Worm (Caenorhabditis elegans) whole organism, young adult: ENCODE measurements around the gene gly-10.

Experiments
- B0019.2 ChIP-seq: fragments of 200-800 bp; sonication (Bioruptor generic); conservative IDR thresholded peaks from 2 replicates; pipeline ENCODE4 v1.3.6; 2022; ENCODE audit warnings: missing genetic modification reagents, missing genetic modification characterization, missing compliant biosample characterization
- C06A6.2 ChIP-seq: fragments of 200-800 bp; sonication (Bioruptor generic); conservative IDR thresholded peaks from 2 replicates; pipeline ENCODE4 v1.3.6; 2022; ENCODE audit warnings: missing genetic modification characterization, missing compliant biosample characterization
- F10E7.11 ChIP-seq: sonication (generic microtip); optimal IDR thresholded peaks from 2 replicates; lab custom pipeline; 2017; ENCODE audit warnings: mild to moderate bottlenecking, missing genetic modification characterization, moderate library complexity, missing compliant biosample characterization
- F22D6.2 ChIP-seq: sonication (generic microtip); optimal IDR thresholded peaks from 2 replicates; lab custom pipeline; 2016; ENCODE audit warnings: mild to moderate bottlenecking, missing genetic modification characterization, missing compliant biosample characterization
- F23B12.7 ChIP-seq: sonication (generic microtip); optimal IDR thresholded peaks from 2 replicates; lab custom pipeline; 2017; ENCODE audit warnings: missing genetic modification characterization, mild to moderate bottlenecking, missing compliant biosample characterization, antibody characterized with exemption, moderate library complexity; ENCODE audit not compliant: insufficient read depth
- F33H1.4 ChIP-seq: fragments of 200-800 bp; sonication (Bioruptor generic); IDR thresholded peaks from 2 replicates; pipeline ENCODE4 v1.3.6; 2022; ENCODE audit warnings: missing genetic modification reagents, missing genetic modification characterization, missing compliant biosample characterization
- F52B5.7 ChIP-seq: sonication (generic microtip); optimal IDR thresholded peaks from 2 replicates; lab custom pipeline; 2016; ENCODE audit warnings: mild to moderate bottlenecking, missing genetic modification characterization, missing compliant biosample characterization
- F55B11.4 ChIP-seq: sonication (generic microtip); optimal IDR thresholded peaks from 2 replicates; lab custom pipeline; 2016; ENCODE audit warnings: missing compliant biosample characterization, missing genetic modification characterization, borderline replicate concordance; ENCODE audit not compliant: insufficient read depth
- K11D2.4 ChIP-seq: fragments of 200-800 bp; sonication (Bioruptor generic); IDR thresholded peaks from 2 replicates; pipeline ENCODE4 v1.3.6; 2022; ENCODE audit warnings: missing genetic modification reagents, missing genetic modification characterization, missing compliant biosample characterization
- T07F8.4 ChIP-seq: sonication (generic microtip); optimal IDR thresholded peaks from 2 replicates; lab custom pipeline; 2016; ENCODE audit warnings: mild to moderate bottlenecking, missing genetic modification characterization, moderate library complexity, missing compliant biosample characterization
- akir-1 ChIP-seq: fragments of 200-800 bp; sonication (Bioruptor generic); optimal IDR thresholded peaks from 2 replicates; lab custom pipeline; 2018; ENCODE audit warnings: mild to moderate bottlenecking, missing genetic modification characterization, moderate library complexity, missing compliant biosample characterization
- attf-3 ChIP-seq: fragments of 200-800 bp; sonication (Bioruptor generic); conservative IDR thresholded peaks from 2 replicates; pipeline ENCODE4 v1.3.6; 2022; ENCODE audit warnings: missing genetic modification reagents, missing genetic modification characterization, missing compliant biosample characterization
- attf-5 ChIP-seq: fragments of 200-800 bp; sonication (Bioruptor generic); optimal IDR thresholded peaks from 2 replicates; lab custom pipeline; 2018; ENCODE audit warnings: mild to moderate bottlenecking, missing genetic modification characterization, missing compliant biosample characterization
- attf-6 ChIP-seq: fragments of 200-800 bp; sonication (Bioruptor generic); IDR thresholded peaks from 2 replicates; pipeline ENCODE4 v1.3.6; 2022; ENCODE audit warnings: missing genetic modification reagents, missing genetic modification characterization, missing compliant biosample characterization
- bed-2 ChIP-seq: fragments of 200-800 bp; sonication (Bioruptor generic); IDR thresholded peaks from 2 replicates; pipeline ENCODE4 v1.3.6; 2022; ENCODE audit warnings: missing genetic modification reagents, missing genetic modification characterization, missing compliant biosample characterization
- cebp-1 ChIP-seq, 2 experiments: fragments of 200-800 bp in 1 of 2; sonication (Bioruptor generic) in 1 of 2; sonication (generic microtip) in 1 of 2; IDR thresholded peaks in 1 of 2; optimal IDR thresholded peaks in 1 of 2; 2 replicates each; pipeline versions ENCODE4 v1.3.6 to Lab custom; 2017 to 2022; ENCODE audit warnings: missing compliant biosample characterization in 2 of 2, missing genetic modification characterization in 2 of 2, mild to moderate bottlenecking in 1 of 2, missing genetic modification reagents in 1 of 2, moderate library complexity in 1 of 2
- ceh-40 ChIP-seq: fragments of 200-800 bp; sonication (Bioruptor generic); IDR thresholded peaks from 2 replicates; pipeline ENCODE4 v1.3.6; 2022; ENCODE audit warnings: missing genetic modification characterization, missing compliant biosample characterization
- dpl-1 ChIP-seq: fragments of 150-350 bp; optimal IDR thresholded peaks from 2 replicates; lab custom pipeline; 2014; ENCODE audit warnings: missing biosample characterization, missing genetic modification reagents, missing genetic modification characterization
- efl-1 ChIP-seq: fragments of 150-350 bp; optimal IDR thresholded peaks from 2 replicates; lab custom pipeline; 2014; ENCODE audit warnings: missing biosample characterization, missing genetic modification reagents, missing genetic modification characterization
- ets-4 ChIP-seq: fragments of 200-800 bp; sonication (Bioruptor generic); optimal IDR thresholded peaks from 2 replicates; lab custom pipeline; 2018; ENCODE audit warnings: mild to moderate bottlenecking, missing genetic modification characterization, missing compliant biosample characterization
- fkh-3 ChIP-seq: sonication (generic microtip); optimal IDR thresholded peaks from 2 replicates; lab custom pipeline; 2016; ENCODE audit warnings: mild to moderate bottlenecking, missing genetic modification characterization, missing compliant biosample characterization
- hlh-12 ChIP-seq: sonication (generic microtip); optimal IDR thresholded peaks from 2 replicates; lab custom pipeline; 2016; ENCODE audit warnings: missing genetic modification characterization, missing compliant biosample characterization
- hmg-1.2 ChIP-seq: fragments of 200-800 bp; sonication (Bioruptor generic); IDR thresholded peaks from 2 replicates; pipeline ENCODE4 v1.3.6; 2022; ENCODE audit warnings: missing genetic modification reagents, missing genetic modification characterization, missing compliant biosample characterization
- hsf-1 ChIP-seq: fragments of 200-800 bp; sonication (Bioruptor generic); IDR thresholded peaks from 2 replicates; pipeline ENCODE4 v1.3.6; 2022; ENCODE audit warnings: missing genetic modification reagents, missing genetic modification characterization, missing compliant biosample characterization
- let-607 ChIP-seq, 2 experiments: fragments of 200-800 bp in 1 of 2; sonication (Bioruptor generic) in 1 of 2; sonication (generic microtip) in 1 of 2; optimal IDR thresholded peaks; 2 replicates each; lab custom pipeline; 2016 to 2018; ENCODE audit warnings: mild to moderate bottlenecking in 2 of 2, missing compliant biosample characterization in 2 of 2, missing genetic modification characterization in 2 of 2, moderate library complexity in 2 of 2, missing genotype in 1 of 2
- lin-35 ChIP-seq, 3 experiments: fragments of 150-350 bp in 2 of 3; sonication (generic microtip) in 1 of 3; optimal IDR thresholded peaks; 2 replicates each; lab custom pipeline; 2014 to 2018; ENCODE audit warnings: missing biosample characterization in 3 of 3, missing genetic modification characterization in 3 of 3, missing genetic modification reagents in 3 of 3
- lir-1 ChIP-seq: fragments of 200-800 bp; sonication (Bioruptor generic); conservative IDR thresholded peaks from 2 replicates; pipeline ENCODE4 v1.3.6; 2022; ENCODE audit warnings: missing genetic modification reagents, missing genetic modification characterization, missing compliant biosample characterization
- madf-3 ChIP-seq: fragments of 200-800 bp; sonication (Bioruptor generic); IDR thresholded peaks from 2 replicates; pipeline ENCODE4 v1.3.6; 2022; ENCODE audit warnings: missing genetic modification reagents, missing genetic modification characterization, missing compliant biosample characterization
- madf-6 ChIP-seq: fragments of 200-800 bp; sonication (Bioruptor generic); IDR thresholded peaks from 2 replicates; pipeline ENCODE4 v1.3.6; 2022; ENCODE audit warnings: missing genetic modification reagents, missing genetic modification characterization, missing compliant biosample characterization
- mxl-1 ChIP-seq: sonication (generic microtip); optimal IDR thresholded peaks from 2 replicates; lab custom pipeline; 2016; ENCODE audit warnings: missing genetic modification characterization, missing compliant biosample characterization
- nfyb-1 ChIP-seq: fragments of 200-800 bp; sonication (Bioruptor generic); IDR thresholded peaks from 2 replicates; pipeline ENCODE4 v1.3.6; 2022; ENCODE audit warnings: missing genetic modification reagents, missing genetic modification characterization, missing compliant biosample characterization
- nhr-120 ChIP-seq: fragments of 200-800 bp; sonication (Bioruptor generic); IDR thresholded peaks from 2 replicates; pipeline ENCODE4 v1.3.6; 2022; ENCODE audit warnings: missing genetic modification characterization, missing compliant biosample characterization
- nhr-179 ChIP-seq: sonication (generic microtip); optimal IDR thresholded peaks from 2 replicates; lab custom pipeline; 2016; ENCODE audit warnings: mild to moderate bottlenecking, missing genetic modification characterization, missing compliant biosample characterization
- sea-2 ChIP-seq: fragments of 200-800 bp; sonication (Bioruptor generic); IDR thresholded peaks from 2 replicates; pipeline ENCODE4 v1.3.6; 2022; ENCODE audit warnings: missing genetic modification characterization, missing compliant biosample characterization
- tbx-9 ChIP-seq: sonication (generic microtip); optimal IDR thresholded peaks from 2 replicates; lab custom pipeline; 2016; ENCODE audit warnings: borderline replicate concordance, missing genetic modification characterization, inconsistent platforms, missing compliant biosample characterization
- tlf-1 ChIP-seq: fragments of 200-800 bp; sonication (Bioruptor generic); optimal IDR thresholded peaks from 2 replicates; lab custom pipeline; 2018; ENCODE audit warnings: mild to moderate bottlenecking, missing genetic modification characterization, missing compliant biosample characterization
- unc-62 ChIP-seq: fragments of 150-350 bp; optimal IDR thresholded peaks from 2 replicates; lab custom pipeline; 2014; ENCODE audit warnings: missing biosample characterization, missing genetic modification reagents, missing genetic modification characterization
- zfh-2 ChIP-seq: fragments of 200-800 bp; sonication (Bioruptor generic); conservative IDR thresholded peaks from 2 replicates; pipeline ENCODE4 v1.3.6; 2022; ENCODE audit warnings: missing genetic modification reagents, missing genetic modification characterization, missing compliant biosample characterization
- ztf-26 ChIP-seq: sonication (generic microtip); optimal IDR thresholded peaks from 2 replicates; lab custom pipeline; 2017; ENCODE audit warnings: missing genetic modification characterization, missing compliant biosample characterization
- ztf-28 ChIP-seq: fragments of 200-800 bp; sonication (Bioruptor generic); IDR thresholded peaks from 2 replicates; pipeline ENCODE4 v1.3.6; 2022; ENCODE audit warnings: missing genetic modification reagents, missing genetic modification characterization, missing compliant biosample characterization
- ztf-3 ChIP-seq: fragments of 200-800 bp; sonication (Bioruptor generic); optimal IDR thresholded peaks from 2 replicates; lab custom pipeline; 2018; ENCODE audit warnings: mild to moderate bottlenecking, missing genetic modification characterization, missing compliant biosample characterization

Gene gly-10

ce11 chrIV:13748798-13749197 lies 30.1 kb upstream of the gly-10 start:
- TF ChIP-seq ztf-26 (no peak), nfyb-1 (GFP tag; lab: Robert Waterston, UW) (no peak), F52B5.7 (tag; lab: Kevin White, UChicago) (no peak)

DNA sequence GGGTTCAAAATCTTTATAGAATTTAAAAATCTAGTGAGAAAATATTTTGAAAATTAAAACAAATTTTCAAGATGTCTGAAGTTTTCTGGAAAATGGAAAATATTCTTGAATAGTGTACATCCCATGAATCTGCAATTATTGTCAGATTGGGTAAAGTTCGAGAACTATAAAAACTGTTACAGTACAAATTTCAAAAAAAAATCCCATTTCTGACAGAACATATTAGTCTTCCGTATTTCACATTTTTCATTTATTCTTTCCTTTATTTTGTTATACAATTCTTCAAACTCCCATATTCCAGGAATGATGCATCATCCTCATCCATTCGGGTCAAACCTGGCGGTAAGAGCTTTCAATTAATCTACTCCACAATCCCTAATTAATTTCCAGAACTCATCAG lies 28.9 kb upstream of the gly-10 start, which contains the start of gene sorb-1:
TSS of gene sorb-1 (plus strand) at position 301 of the 400 bp plus-strand sequence.
- no peak for TF ChIP-seq F23B12.7
- no peak for TF ChIP-seq unc-62 (GFP tag; lab: Kevin White, UChicago)
- TF ChIP-seq nhr-120, result no peak
- no peak for TF ChIP-seq nfyb-1 (GFP tag; lab: Robert Waterston, UW)
- TF ChIP-seq F10E7.11 (tag; lab: Kevin White, UChicago), result no peak
- TF ChIP-seq dpl-1 (GFP tag; lab: Kevin White, UChicago), result no peak
- TF ChIP-seq tbx-9 (tag; lab: Kevin White, UChicago), result no peak
- TF ChIP-seq ceh-40 (GFP tag; lab: Robert Waterston, UW), result no peak
- TF ChIP-seq cebp-1 (GFP tag; IDR thresholded peaks at IDR 0.05; lab: Robert Waterston, UW), result no peak
- TF ChIP-seq cebp-1 (tag; optimal IDR thresholded peaks at IDR 0.05; lab: Kevin White, UChicago), result no peak
- no peak for TF ChIP-seq tlf-1 (GFP tag; lab: Kevin White, UChicago)
- TF ChIP-seq attf-5 (GFP tag; lab: Kevin White, UChicago), result no peak
- TF ChIP-seq akir-1 (GFP tag; lab: Kevin White, UChicago), result no peak
- TF ChIP-seq hmg-1.2, result no peak

DNA sequence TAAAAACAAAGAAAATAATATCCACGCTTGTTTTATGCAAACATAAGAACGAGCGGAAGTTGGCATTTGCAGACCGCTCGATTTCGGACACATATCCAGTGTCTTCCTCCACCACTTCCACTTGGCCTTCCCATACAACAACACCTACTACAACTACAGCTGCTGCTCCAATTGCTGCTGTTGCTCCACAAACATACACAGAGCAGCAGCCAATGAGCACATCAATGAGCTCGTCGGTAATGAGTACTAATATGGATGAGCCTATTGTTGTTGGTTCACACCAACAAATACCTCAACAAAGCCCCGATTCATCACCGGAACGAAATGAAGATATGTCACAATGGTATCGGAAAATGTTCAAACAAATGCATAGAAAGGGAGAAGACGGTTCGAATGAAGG lies 23.3 kb upstream of the gly-10 start:
- no peak for TF ChIP-seq mxl-1
- no peak for TF ChIP-seq zfh-2 (GFP tag; lab: Robert Waterston, UW)
- no peak for TF ChIP-seq nhr-179
- TF ChIP-seq bed-2 (GFP tag; lab: Robert Waterston, UW), result no peak
- TF ChIP-seq ztf-3, result no peak
- no peak for TF ChIP-seq fkh-3 (tag; lab: Kevin White, UChicago)
- no peak for TF ChIP-seq efl-1 (GFP tag; lab: Kevin White, UChicago)
- no peak for TF ChIP-seq dpl-1 (GFP tag; lab: Kevin White, UChicago)
- no peak for TF ChIP-seq F52B5.7 (tag; lab: Kevin White, UChicago)
- TF ChIP-seq hlh-12 (tag; lab: Kevin White, UChicago), result no peak

DNA sequence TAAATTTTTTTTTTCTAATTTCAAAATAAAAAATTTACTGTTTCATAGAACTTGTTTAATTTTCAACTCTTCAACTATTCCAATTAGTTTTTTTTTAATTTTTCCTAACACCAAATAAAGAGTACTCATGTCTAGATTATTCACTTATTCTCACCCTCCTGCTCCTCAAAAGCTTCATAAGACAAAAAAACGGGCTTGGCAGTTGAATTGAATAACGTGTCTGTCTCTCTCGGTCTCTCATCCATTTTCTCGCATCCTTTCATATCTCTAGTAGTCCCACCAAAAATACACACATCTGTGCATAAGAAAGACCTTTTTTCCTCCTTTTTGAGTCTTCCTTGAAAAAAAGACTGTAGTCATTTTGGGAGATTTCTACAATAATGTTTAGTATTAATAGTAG lies 15.4 kb upstream of the gly-10 start:
- TF ChIP-seq attf-3 (GFP tag; lab: Robert Waterston, UW), result no peak
- TF ChIP-seq unc-62 (GFP tag; lab: Kevin White, UChicago), result no peak
- no peak for TF ChIP-seq F22D6.2 (tag; lab: Kevin White, UChicago)
- no peak for TF ChIP-seq K11D2.4 (GFP tag; lab: Robert Waterston, UW)
- TF ChIP-seq let-607 (tag; optimal IDR thresholded peaks at IDR 0.05; lab: Kevin White, UChicago), result no peak
- no peak for TF ChIP-seq F55B11.4 (tag; lab: Kevin White, UChicago)
- TF ChIP-seq madf-6 (GFP tag; lab: Robert Waterston, UW), result no peak
- no peak for TF ChIP-seq nfyb-1 (GFP tag; lab: Robert Waterston, UW)
- TF ChIP-seq B0019.2, result no peak
- no peak for TF ChIP-seq lir-1 (GFP tag; lab: Robert Waterston, UW)
- no peak for TF ChIP-seq hsf-1 (GFP tag; lab: Robert Waterston, UW)
- TF ChIP-seq ets-4, result no peak
- TF ChIP-seq T07F8.4 (tag; lab: Kevin White, UChicago), result no peak
- no peak for TF ChIP-seq sea-2 (GFP tag; lab: Robert Waterston, UW)
- no peak for TF ChIP-seq F33H1.4
- TF ChIP-seq ztf-28, result no peak
- no peak for TF ChIP-seq C06A6.2 (GFP tag; lab: Robert Waterston, UW)
- no peak for TF ChIP-seq attf-6 (GFP tag; lab: Robert Waterston, UW)
- TF ChIP-seq lin-35 (GFP tag; optimal IDR thresholded peaks at IDR 0.05; lab: Kevin White, UChicago), result no peak
- no peak for TF ChIP-seq madf-3
